Worm (Caenorhabditis elegans) whole organism, early embryonic: Measurements from ENCODE around the gene C13B4.1.

Experiments used
- aly-1 ChIP-seq: sonication (generic microtip); optimal IDR thresholded peaks from 2 replicates; lab custom pipeline; 2016; ENCODE audit warnings: missing genetic modification characterization, missing compliant biosample characterization
- ama-1 ChIP-seq: fragments of 150-350 bp; optimal IDR thresholded peaks from 2 replicates; lab custom pipeline; 2014
- hmbx-1 ChIP-seq: sonication (generic microtip); optimal IDR thresholded peaks from 2 replicates; lab custom pipeline; 2016; ENCODE audit warnings: mild to moderate bottlenecking, missing genetic modification characterization, missing compliant biosample characterization

- no peak for TF ChIP-seq ama-1 (lab: Kevin White, UChicago)
- no peak for TF ChIP-seq hmbx-1 (tag; lab: Kevin White, UChicago)
- TF ChIP-seq aly-1 (tag; lab: Kevin White, UChicago) = no peak
Observed at ce11 chrII:14432100-14432499, 47.3 kb downstream of the C13B4.1 start.
